Fruit fly (Drosophila melanogaster): ENCODE results near the gene hoe1.
A peak's percentile ranks its signal among the peaks of the same experiment; 100 is the strongest.

hoe1 gene

DNA sequence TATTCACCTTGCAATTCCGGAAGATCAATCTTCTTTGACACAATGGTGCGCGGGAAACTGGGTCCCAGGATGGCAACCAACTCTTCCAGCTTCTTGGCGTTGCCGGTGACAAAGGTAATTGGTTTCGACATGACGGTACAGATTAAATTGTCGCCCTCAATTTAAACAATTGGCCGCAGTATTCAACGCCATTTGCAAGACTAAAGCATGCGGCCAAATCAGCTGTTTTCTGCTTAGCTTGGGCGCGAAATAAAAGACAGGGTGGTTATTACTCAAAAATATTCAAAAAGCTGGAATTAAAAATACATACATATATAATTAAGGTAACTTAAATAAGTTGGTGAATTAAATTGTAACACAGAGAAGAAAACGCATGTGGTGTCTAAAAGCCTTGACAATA lies 47.0 kb upstream of the hoe1 start, which contains the start of gene CG8891 (continued):
- TF ChIP-seq en (GFP tag; optimal IDR thresholded peaks at IDR 0.05): no peak
- TF ChIP-seq CG1024 (GFP tag; IDR thresholded peaks at IDR 0.05): no peak
- no peak for TF ChIP-seq Ptx1 (GFP tag; IDR thresholded peaks at IDR 0.05)
- no peak for TF ChIP-seq ab (GFP tag; optimal IDR thresholded peaks at IDR 0.05)
- peak; percentile 16; the same call in 1 of the 2 replicates for TF ChIP-seq CG13287 (GFP tag; IDR thresholded peaks at IDR 0.05; ENCODE audit: partially characterized antibody)
- TF ChIP-seq Mad (GFP tag; optimal IDR thresholded peaks at IDR 0.05): no peak
- no peak for TF ChIP-seq luna (GFP tag; optimal IDR thresholded peaks at IDR 0.05)
- TF ChIP-seq CTCF (GFP tag; optimal IDR thresholded peaks at IDR 0.05): no peak
- TF ChIP-seq CG13424 (tag; optimal IDR thresholded peaks at IDR 0.05): no peak
- 0 out of 4 replicates have a peak, but pooled peaks have one; percentile 64 for TF ChIP-seq chinmo (GFP tag; IDR thresholded peaks at IDR 0.05; ENCODE audit: partially characterized antibody)
- no peak for TF ChIP-seq cato (GFP tag; optimal IDR thresholded peaks at IDR 0.05; ENCODE audit: borderline replicate concordance)
- TF ChIP-seq aop (GFP tag; IDR thresholded peaks at IDR 0.05): no peak
- no peak for TF ChIP-seq CG10209 (GFP tag; optimal IDR thresholded peaks at IDR 0.05)
- TF ChIP-seq chif (GFP tag; optimal IDR thresholded peaks at IDR 0.05): no peak
- TF ChIP-seq H15 (GFP tag; IDR thresholded peaks at IDR 0.05): no peak
- no peak for TF ChIP-seq CG15514 (GFP tag; optimal IDR thresholded peaks at IDR 0.05)
- no peak for TF ChIP-seq CG3995 (GFP tag; optimal IDR thresholded peaks at IDR 0.05)
- no peak for TF ChIP-seq so (GFP tag; IDR thresholded peaks at IDR 0.05)
- no peak for TF ChIP-seq CG43689 (GFP tag; IDR thresholded peaks at IDR 0.05)
- no peak for TF ChIP-seq BEAF-32 (GFP tag; optimal IDR thresholded peaks at IDR 0.05)
- no peak for TF ChIP-seq Ravus (GFP tag; IDR thresholded peaks at IDR 0.05)
- TF ChIP-seq CG3281 (GFP tag; optimal IDR thresholded peaks at IDR 0.05): peak; percentile 83
- no peak for TF ChIP-seq CG10321 (GFP tag; IDR thresholded peaks at IDR 0.05)
- TF ChIP-seq Neu2 (GFP tag; optimal IDR thresholded peaks at IDR 0.05; ENCODE audit: borderline replicate concordance): no peak
- TF ChIP-seq CG12104 (GFP tag; optimal IDR thresholded peaks at IDR 0.05): no peak
- no peak for TF ChIP-seq CG2712 (tag; optimal IDR thresholded peaks at IDR 0.05)
- no peak for TF ChIP-seq C15 (GFP tag; IDR thresholded peaks at IDR 0.05)
- TF ChIP-seq Myb (GFP tag; optimal IDR thresholded peaks at IDR 0.05): no peak
- no peak for TF ChIP-seq esg (GFP tag; conservative IDR thresholded peaks at IDR 0.05)
- TF ChIP-seq CG10654 (GFP tag; optimal IDR thresholded peaks at IDR 0.05): no peak
- no peak for TF ChIP-seq CG12155 (GFP tag; optimal IDR thresholded peaks at IDR 0.05)
- TF ChIP-seq Lpt (GFP tag; optimal IDR thresholded peaks at IDR 0.05): no peak
- TF ChIP-seq Nf-YB (GFP tag; optimal IDR thresholded peaks at IDR 0.05): no peak
- no peak for TF ChIP-seq tna (GFP tag; IDR thresholded peaks at IDR 0.05; ENCODE audit: partially characterized antibody)
- no peak for TF ChIP-seq bcd (GFP tag; optimal IDR thresholded peaks at IDR 0.05)
- no peak for TF ChIP-seq trh (GFP tag; optimal IDR thresholded peaks at IDR 0.05)
- TF ChIP-seq Ada2b (GFP tag; IDR thresholded peaks at IDR 0.05): no peak
- TF ChIP-seq Awh (GFP tag; IDR thresholded peaks at IDR 0.05): no peak
- no peak for TF ChIP-seq vvl (GFP tag; IDR thresholded peaks at IDR 0.05)
- no peak for TF ChIP-seq Meics (GFP tag; optimal IDR thresholded peaks at IDR 0.05)
- TF ChIP-seq CG32772 (GFP tag; IDR thresholded peaks at IDR 0.05): no peak
- TF ChIP-seq z (GFP tag; IDR thresholded peaks at IDR 0.05): no peak
- TF ChIP-seq Dp (GFP tag; optimal IDR thresholded peaks at IDR 0.05): peak; percentile 77
- TF ChIP-seq Mrtf (GFP tag; IDR thresholded peaks at IDR 0.05): no peak

Data from whole organism, embryonic.